Worm (Caenorhabditis elegans): ENCODE results near the gene col-187.
"Not testable (repeated sequence)": the region's sequence is repeated elsewhere in the genome, so short reads cannot be mapped to it uniquely, and the experiment has no call there.

The col-187 gene

ce11 chrX:16062385-16062784 is 10.3 kb upstream of the col-187 start, which contains the start of gene T27A8.3:
Gene T27A8.3, plus strand, starts transcription at chrX:16062685.
- TF ChIP-seq elt-2 (tag; optimal IDR thresholded peaks at IDR 0.05); hpl-2 (GFP tag; optimal IDR thresholded peaks at IDR 0.05); snpc-4 (tag; optimal IDR thresholded peaks at IDR 0.05): not testable (repeated sequence)

ce11 chrX:16067984-16068383 is 4.7 kb upstream of the col-187 start:
- TF ChIP-seq swsn-7 (tag; optimal IDR thresholded peaks at IDR 0.05) (no peak), efl-1 (optimal IDR thresholded peaks at IDR 0.05) (no peak), efl-1 (GFP tag; optimal IDR thresholded peaks at IDR 0.05 in 1 of 2) (peak in 1 of 2 experiments; percentile 9)

- no peak for TF ChIP-seq efl-1 (optimal IDR thresholded peaks at IDR 0.05)
- TF ChIP-seq efl-1 (GFP tag; optimal IDR thresholded peaks at IDR 0.05 in 1 of 2) = peak in 1 of 2 experiments; percentile 65
- no peak for TF ChIP-seq mdl-1 (tag; optimal IDR thresholded peaks at IDR 0.05)
Observed at ce11 chrX:16076470-16076869, 3.8 kb downstream of the col-187 start, which contains the start of gene C30F2.4. Gene C30F2.4, minus strand, starts transcription at chrX:16076570.

ce11 chrX:16078695-16079094 is 6.0 kb downstream of the col-187 start:
- TF ChIP-seq nhr-20 (tag; optimal IDR thresholded peaks at IDR 0.05) (no peak), nhr-12 (tag; optimal IDR thresholded peaks at IDR 0.05) (no peak), nhr-19 (GFP tag; conservative IDR thresholded peaks at IDR 0.05) (no peak), efl-1 (optimal IDR thresholded peaks at IDR 0.05) (no peak), efl-1 (GFP tag; optimal IDR thresholded peaks at IDR 0.05 in 1 of 2) (peak in 1 of 2 experiments; percentile 0)

ce11 chrX:16082024-16082423 is 9.3 kb downstream of the col-187 start, which contains the start of gene idpp-14:
Gene idpp-14, plus strand, starts transcription at chrX:16082347.
- no peak for TF ChIP-seq lin-39 (tag; optimal IDR thresholded peaks at IDR 0.05)
- peak; percentile 12 for TF ChIP-seq nhr-77 (tag; optimal IDR thresholded peaks at IDR 0.05)
- TF ChIP-seq ceh-90 (tag; optimal IDR thresholded peaks at IDR 0.05) = no peak

- TF ChIP-seq nhr-77 (tag; optimal IDR thresholded peaks at IDR 0.05) (peak; percentile 25), efl-1 (optimal IDR thresholded peaks at IDR 0.05) (no peak), efl-1 (GFP tag; optimal IDR thresholded peaks at IDR 0.05 in 1 of 2) (peak in 1 of 2 experiments; percentile 47), aha-1 (tag; optimal IDR thresholded peaks at IDR 0.05) (no peak)
Observed at ce11 chrX:16085094-16085493, 12.4 kb downstream of the col-187 start, which contains the start of gene C30F2.2. Gene C30F2.2, minus strand, starts transcription at chrX:16085215.

- TF ChIP-seq nhr-77 (tag; optimal IDR thresholded peaks at IDR 0.05) (no peak), elt-2 (tag; optimal IDR thresholded peaks at IDR 0.05) (peak; percentile 4)
Observed at ce11 chrX:16087842-16088241, 15.1 kb downstream of the col-187 start.

ce11 chrX:16091166-16091565 is 18.5 kb downstream of the col-187 start:
- TF ChIP-seq lin-13 (GFP tag; optimal IDR thresholded peaks at IDR 0.05) (no peak), unc-130 (tag; optimal IDR thresholded peaks at IDR 0.05) (no peak), pqm-1 (tag; optimal IDR thresholded peaks at IDR 0.05) (no peak), snpc-4 (tag; optimal IDR thresholded peaks at IDR 0.05) (peak; percentile 93), rnt-1 (tag; optimal IDR thresholded peaks at IDR 0.05) (peak; percentile 17), lir-3 (tag; optimal IDR thresholded peaks at IDR 0.05; ENCODE audit: poor library complexity) (no peak)

ce11 chrX:16094370-16094769 is 21.7 kb downstream of the col-187 start, which contains the start of gene C30F2.5:
Gene C30F2.5, plus strand, starts transcription at chrX:16094670.
- no peak for TF ChIP-seq ceh-90 (tag; optimal IDR thresholded peaks at IDR 0.05)
- no peak for TF ChIP-seq ceh-63 (GFP tag; optimal IDR thresholded peaks at IDR 0.05)

- TF ChIP-seq ceh-82 (tag; optimal IDR thresholded peaks at IDR 0.05) = peak in 1 of 3 experiments; percentile 2
- peak in 1 of 2 experiments; percentile 25 for TF ChIP-seq lsy-2 (tag; optimal IDR thresholded peaks at IDR 0.05)
- no peak for TF ChIP-seq lin-39 (tag; optimal IDR thresholded peaks at IDR 0.05)
- peak; percentile 79 for TF ChIP-seq lin-14 (GFP tag; optimal IDR thresholded peaks at IDR 0.05)
- TF ChIP-seq mab-9 (GFP tag; IDR thresholded peaks at IDR 0.05) = no peak
- peak; percentile 26 for TF ChIP-seq snu-23 (GFP tag; optimal IDR thresholded peaks at IDR 0.05)
- peak; percentile 30 for TF ChIP-seq nhr-20 (tag; optimal IDR thresholded peaks at IDR 0.05)
- TF ChIP-seq unc-130 (tag; optimal IDR thresholded peaks at IDR 0.05) = peak; percentile 13
- no peak for TF ChIP-seq vab-15 (tag; optimal IDR thresholded peaks at IDR 0.05)
- no peak for TF ChIP-seq ets-5 (GFP tag; IDR thresholded peaks at IDR 0.05)
- TF ChIP-seq nhr-71 (tag; optimal IDR thresholded peaks at IDR 0.05) = peak; percentile 58
- no peak for TF ChIP-seq efl-1 (optimal IDR thresholded peaks at IDR 0.05)
- TF ChIP-seq efl-1 (GFP tag; optimal IDR thresholded peaks at IDR 0.05 in 1 of 2) = peak in 1 of 2 experiments; percentile 75
- TF ChIP-seq nhr-84 (tag; optimal IDR thresholded peaks at IDR 0.05) = no peak
- TF ChIP-seq irx-1 (tag; optimal IDR thresholded peaks at IDR 0.05) = no peak
- TF ChIP-seq efl-3 (GFP tag; optimal IDR thresholded peaks at IDR 0.05) = no peak
- TF ChIP-seq rnt-1 (tag; optimal IDR thresholded peaks at IDR 0.05) = peak; percentile 56
- no peak for TF ChIP-seq unc-62 (GFP tag; optimal IDR thresholded peaks at IDR 0.05)
Observed at ce11 chrX:16098104-16098638, 25.5 kb downstream of the col-187 start.

Data from whole organism, L1 larva.